Worm (Caenorhabditis elegans) whole organism, mixed stage, embryonic: Measurements from ENCODE around the gene C01G6.3.

Experiments used
- M03D4.4 ChIP-seq: sonication (generic microtip); optimal IDR thresholded peaks from 2 replicates; lab custom pipeline; 2017; ENCODE audit warnings: mild to moderate bottlenecking, missing genetic modification characterization, missing compliant biosample characterization
- bed-3 ChIP-seq: fragments of 200-800 bp; sonication (Bioruptor generic); optimal IDR thresholded peaks from 3 replicates; lab custom pipeline; 2018; ENCODE audit warnings: mild to moderate bottlenecking, missing genetic modification characterization, moderate library complexity, missing compliant biosample characterization
- blmp-1 ChIP-seq: fragments of 150-350 bp; optimal IDR thresholded peaks from 2 replicates; lab custom pipeline; 2014; ENCODE audit warnings: missing biosample characterization, missing genetic modification characterization
- ceh-39 ChIP-seq: fragments of 150-350 bp; optimal IDR thresholded peaks from 2 replicates; lab custom pipeline; 2014; ENCODE audit warnings: missing biosample characterization, missing genetic modification characterization
- ceh-43 ChIP-seq: fragments of 200-800 bp; sonication (Bioruptor generic); optimal IDR thresholded peaks from 2 replicates; lab custom pipeline; 2018; ENCODE audit warnings: mild to moderate bottlenecking, missing genetic modification characterization, moderate library complexity, missing compliant biosample characterization
- ceh-83 ChIP-seq: fragments of 200-800 bp; sonication (Bioruptor generic); optimal IDR thresholded peaks from 2 replicates; lab custom pipeline; 2018; ENCODE audit warnings: mild to moderate bottlenecking, missing genetic modification characterization, missing compliant biosample characterization
- ces-1 ChIP-seq: fragments of 150-350 bp; optimal IDR thresholded peaks from 2 replicates; lab custom pipeline; 2014; ENCODE audit warnings: missing biosample characterization, missing genetic modification reagents, missing genetic modification characterization
- cnd-1 ChIP-seq: fragments of 200-800 bp; sonication (Bioruptor generic); optimal IDR thresholded peaks from 2 replicates; lab custom pipeline; 2018; ENCODE audit warnings: mild to moderate bottlenecking, missing genetic modification characterization, missing compliant biosample characterization
- drap-1 ChIP-seq: fragments of 200-800 bp; sonication (Bioruptor generic); optimal IDR thresholded peaks from 3 replicates; lab custom pipeline; 2018; ENCODE audit warnings: mild to moderate bottlenecking, missing genetic modification characterization, missing compliant biosample characterization
- elt-1 ChIP-seq: sonication (generic microtip); optimal IDR thresholded peaks from 2 replicates; lab custom pipeline; 2017; ENCODE audit warnings: missing genetic modification characterization, mild to moderate bottlenecking, missing compliant biosample characterization, antibody characterized with exemption, moderate library complexity, borderline replicate concordance; ENCODE audit not compliant: insufficient read depth
- elt-3 ChIP-seq: fragments of 150-350 bp; optimal IDR thresholded peaks from 2 replicates; lab custom pipeline; 2014; ENCODE audit warnings: missing biosample characterization, missing genetic modification characterization
- flh-1 ChIP-seq: fragments of 200-800 bp; sonication (Bioruptor generic); optimal IDR thresholded peaks from 2 replicates; lab custom pipeline; 2018; ENCODE audit warnings: mild to moderate bottlenecking, missing genetic modification characterization, moderate library complexity, missing compliant biosample characterization
- ham-2 ChIP-seq: fragments of 200-800 bp; sonication (Bioruptor generic); optimal IDR thresholded peaks from 2 replicates; lab custom pipeline; 2018; ENCODE audit warnings: mild to moderate bottlenecking, missing genetic modification characterization, missing compliant biosample characterization
- hlh-1 ChIP-seq: fragments of 150-350 bp; optimal IDR thresholded peaks from 2 replicates; lab custom pipeline; 2014; ENCODE audit warnings: missing biosample characterization, missing genetic modification reagents, missing genetic modification characterization
- lin-13 ChIP-seq: fragments of 150-350 bp; optimal IDR thresholded peaks from 2 replicates; lab custom pipeline; 2014; ENCODE audit warnings: missing biosample characterization, missing genetic modification characterization
- lin-32 ChIP-seq: fragments of 200-800 bp; sonication (Bioruptor generic); optimal IDR thresholded peaks from 2 replicates; lab custom pipeline; 2018; ENCODE audit warnings: mild to moderate bottlenecking, missing genetic modification characterization, missing compliant biosample characterization
- lsy-2 ChIP-seq: fragments of 150-350 bp; optimal IDR thresholded peaks from 2 replicates; lab custom pipeline; 2014; ENCODE audit warnings: missing biosample characterization, missing genetic modification characterization
- mab-5 ChIP-seq: fragments of 150-350 bp; optimal IDR thresholded peaks from 2 replicates; lab custom pipeline; 2014; ENCODE audit warnings: missing biosample characterization, missing genetic modification characterization
- mep-1 ChIP-seq: fragments of 150-350 bp; optimal IDR thresholded peaks from 2 replicates; lab custom pipeline; 2017; ENCODE audit warnings: missing biosample characterization, missing genetic modification reagents, missing genetic modification characterization, inconsistent platforms
- mls-2 ChIP-seq: sonication (generic microtip); optimal IDR thresholded peaks from 2 replicates; lab custom pipeline; 2016; ENCODE audit warnings: mild to moderate bottlenecking, missing genetic modification characterization, moderate library complexity, missing compliant biosample characterization
- nhr-12 ChIP-seq: fragments of 150-350 bp; optimal IDR thresholded peaks from 2 replicates; lab custom pipeline; 2014; ENCODE audit warnings: missing biosample characterization, missing genetic modification characterization
- nhr-2 ChIP-seq: fragments of 150-350 bp; optimal IDR thresholded peaks from 2 replicates; lab custom pipeline; 2014; ENCODE audit warnings: missing biosample characterization, missing genetic modification characterization
- nhr-237 ChIP-seq: fragments of 150-350 bp; optimal IDR thresholded peaks from 2 replicates; lab custom pipeline; 2014; ENCODE audit warnings: missing biosample characterization, missing genetic modification characterization
- nhr-28 ChIP-seq: fragments of 150-350 bp; optimal IDR thresholded peaks from 2 replicates; lab custom pipeline; 2014; ENCODE audit warnings: missing biosample characterization, missing genetic modification characterization
- nhr-76 ChIP-seq: sonication (generic microtip); optimal IDR thresholded peaks from 2 replicates; lab custom pipeline; 2017; ENCODE audit warnings: missing biosample characterization, missing genetic modification characterization
- pha-4 ChIP-seq: fragments of 150-350 bp; optimal IDR thresholded peaks from 2 replicates; lab custom pipeline; 2018; ENCODE audit warnings: missing biosample characterization, missing genetic modification reagents, missing genetic modification characterization
- sem-2 ChIP-seq: fragments of 200-800 bp; sonication (Bioruptor generic); optimal IDR thresholded peaks from 2 replicates; lab custom pipeline; 2018; ENCODE audit warnings: mild to moderate bottlenecking, missing genetic modification characterization, missing compliant biosample characterization
- snpc-4 ChIP-seq: fragments of 150-350 bp; optimal IDR thresholded peaks from 2 replicates; lab custom pipeline; 2014; ENCODE audit warnings: missing biosample characterization, missing genetic modification characterization
- sptf-1 ChIP-seq: sonication (generic microtip); optimal IDR thresholded peaks from 2 replicates; lab custom pipeline; 2017; ENCODE audit warnings: mild to moderate bottlenecking, missing genetic modification characterization, moderate library complexity, missing compliant biosample characterization
- tbx-8 ChIP-seq: fragments of 200-800 bp; sonication (Bioruptor generic); optimal IDR thresholded peaks from 2 replicates; lab custom pipeline; 2018; ENCODE audit warnings: mild to moderate bottlenecking, missing genetic modification characterization, moderate library complexity, missing compliant biosample characterization
- unc-120 ChIP-seq: sonication (generic microtip); optimal IDR thresholded peaks from 2 replicates; lab custom pipeline; 2017; ENCODE audit warnings: missing genetic modification characterization, missing compliant biosample characterization; ENCODE audit not compliant: poor library complexity, severe bottlenecking
- unc-39 ChIP-seq: fragments of 150-350 bp; optimal IDR thresholded peaks from 2 replicates; lab custom pipeline; 2014; ENCODE audit warnings: missing biosample characterization, missing genetic modification characterization
- unc-62 ChIP-seq: fragments of 150-350 bp; optimal IDR thresholded peaks from 2 replicates; lab custom pipeline; 2014; ENCODE audit warnings: missing biosample characterization, missing genetic modification reagents, missing genetic modification characterization
- zip-8 ChIP-seq: fragments of 150-350 bp; optimal IDR thresholded peaks from 2 replicates; lab custom pipeline; 2014; ENCODE audit warnings: missing biosample characterization, missing genetic modification characterization
- ztf-11 ChIP-seq: fragments of 150-350 bp; optimal IDR thresholded peaks from 2 replicates; lab custom pipeline; 2014; ENCODE audit warnings: missing biosample characterization, missing genetic modification characterization

Gene C01G6.3

ce11 chrII:9241610-9242009 lies 28.1 kb upstream of the C01G6.3 start:
- TF ChIP-seq unc-39 (tag; lab: Kevin White, UChicago) (no peak), pha-4 (tag; lab: Kevin White, UChicago) (no peak), lsy-2 (tag; lab: Kevin White, UChicago) (no peak), hlh-1 (tag; lab: Kevin White, UChicago) (no peak)

ce11 chrII:9242804-9243203 lies 26.9 kb upstream of the C01G6.3 start:
- TF ChIP-seq ceh-39 (tag; lab: Kevin White, UChicago) = no peak
- TF ChIP-seq unc-39 (tag; lab: Kevin White, UChicago) = no peak
- peak; percentile 28 for TF ChIP-seq hlh-1 (tag; lab: Kevin White, UChicago)
- peak; percentile 51 for TF ChIP-seq pha-4 (tag; lab: Kevin White, UChicago)
- no peak for TF ChIP-seq bed-3
- no peak for TF ChIP-seq lin-32
- TF ChIP-seq drap-1 = no peak
- no peak for TF ChIP-seq lsy-2 (tag; lab: Kevin White, UChicago)
- TF ChIP-seq ham-2 = no peak
- no peak for TF ChIP-seq sptf-1 (tag; lab: Kevin White, UChicago)
- no peak for TF ChIP-seq cnd-1 (tag; lab: Kevin White, UChicago)
- TF ChIP-seq zip-8 = no peak
- TF ChIP-seq ceh-83 (GFP tag; lab: Kevin White, UChicago) = no peak
- TF ChIP-seq ztf-11 (tag; lab: Kevin White, UChicago) = no peak
- TF ChIP-seq mep-1 (tag; lab: Kevin White, UChicago) = peak; percentile 38
- TF ChIP-seq nhr-2 (tag; lab: Kevin White, UChicago) = no peak
- no peak for TF ChIP-seq elt-1 (tag; lab: Kevin White, UChicago)
- no peak for TF ChIP-seq sem-2 (GFP tag; lab: Kevin White, UChicago)
- TF ChIP-seq nhr-28 = no peak
- TF ChIP-seq tbx-8 (GFP tag; lab: Kevin White, UChicago) = no peak
- peak; percentile 25 for TF ChIP-seq nhr-237 (tag; lab: Kevin White, UChicago)
- TF ChIP-seq nhr-76 (tag; lab: Kevin White, UChicago) = no peak
- TF ChIP-seq blmp-1 (tag; lab: Kevin White, UChicago) = no peak
- TF ChIP-seq flh-1 = no peak
- no peak for TF ChIP-seq unc-62 (GFP tag; lab: Kevin White, UChicago)
- TF ChIP-seq nhr-12 (tag; lab: Kevin White, UChicago) = no peak
- no peak for TF ChIP-seq lin-13
- no peak for TF ChIP-seq M03D4.4 (tag; lab: Kevin White, UChicago)
- no peak for TF ChIP-seq ceh-43 (GFP tag; lab: Kevin White, UChicago)
- peak; percentile 15 for TF ChIP-seq ces-1 (GFP tag; lab: Kevin White, UChicago)
- no peak for TF ChIP-seq snpc-4
- no peak for TF ChIP-seq mls-2 (tag; lab: Kevin White, UChicago)
- no peak for TF ChIP-seq unc-120
- no peak for TF ChIP-seq elt-3 (tag; lab: Kevin White, UChicago)
- no peak for TF ChIP-seq mab-5 (tag; lab: Kevin White, UChicago)

ce11 chrII:9246648-9247047 lies 23.0 kb upstream of the C01G6.3 start, which contains the start of gene T26C5.5:
Gene T26C5.5, minus strand, starts transcription at chrII:9246748.
- TF ChIP-seq nhr-237 (tag; lab: Kevin White, UChicago) (no peak), lin-13 (no peak), unc-120 (no peak)

ce11 chrII:9250422-9250821 lies 19.3 kb upstream of the C01G6.3 start, which contains the start of gene T26C5.4:
Gene T26C5.4, minus strand, starts transcription at chrII:9250522.
- TF ChIP-seq drap-1 (no peak), elt-1 (tag; lab: Kevin White, UChicago) (no peak), pha-4 (tag; lab: Kevin White, UChicago) (no peak), nhr-2 (tag; lab: Kevin White, UChicago) (no peak), zip-8 (no peak), cnd-1 (tag; lab: Kevin White, UChicago) (no peak), tbx-8 (GFP tag; lab: Kevin White, UChicago) (no peak), mep-1 (tag; lab: Kevin White, UChicago) (no peak), M03D4.4 (tag; lab: Kevin White, UChicago) (no peak), bed-3 (no peak), hlh-1 (tag; lab: Kevin White, UChicago) (no peak), ceh-39 (tag; lab: Kevin White, UChicago) (no peak), snpc-4 (no peak), ham-2 (no peak)
